Fruit fly (Drosophila melanogaster): ENCODE measurements around the gene CG31051.

Gene CG31051

dm6 chr3R:28556385-28556784, 36.1 kb upstream of the CG31051 start:
- TF ChIP-seq EcR (GFP tag; optimal IDR thresholded peaks at IDR 0.05) = no peak
- no peak for TF ChIP-seq CG12605 (GFP tag; IDR thresholded peaks at IDR 0.05)
- TF ChIP-seq CG15710 (tag; optimal IDR thresholded peaks at IDR 0.05) = no peak
- TF ChIP-seq D1 (tag; optimal IDR thresholded peaks at IDR 0.05) = no peak
- TF ChIP-seq CG32121 (GFP tag; IDR thresholded peaks at IDR 0.05) = no peak
- TF ChIP-seq CG13204 (GFP tag; optimal IDR thresholded peaks at IDR 0.05) = no peak
- TF ChIP-seq CG34367 (tag; optimal IDR thresholded peaks at IDR 0.05) = no peak
- TF ChIP-seq CG8159 (tag; optimal IDR thresholded peaks at IDR 0.05) = no peak
- no peak for TF ChIP-seq Pif1B (GFP tag; optimal IDR thresholded peaks at IDR 0.05)
- no peak for TF ChIP-seq fd96Ca (GFP tag; IDR thresholded peaks at IDR 0.05)
- TF ChIP-seq rn (GFP tag; IDR thresholded peaks at IDR 0.05) = no peak
- no peak for TF ChIP-seq CG8301 (tag; optimal IDR thresholded peaks at IDR 0.05)
- no peak for TF ChIP-seq Pif1A (GFP tag; optimal IDR thresholded peaks at IDR 0.05)
- TF ChIP-seq CG14655 (GFP tag; optimal IDR thresholded peaks at IDR 0.05) = no peak
- no peak for TF ChIP-seq gl (tag; optimal IDR thresholded peaks at IDR 0.05)
- TF ChIP-seq CG9948 (tag; optimal IDR thresholded peaks at IDR 0.05) = no peak

- TF ChIP-seq CG34367 (tag; optimal IDR thresholded peaks at IDR 0.05) (no peak), CG9948 (tag; optimal IDR thresholded peaks at IDR 0.05) (no peak), EcR (GFP tag; optimal IDR thresholded peaks at IDR 0.05) (no peak), CG13204 (GFP tag; optimal IDR thresholded peaks at IDR 0.05) (no peak), Pif1A (GFP tag; optimal IDR thresholded peaks at IDR 0.05) (no peak)
Observed at dm6 chr3R:28555793-28556192, 35.5 kb upstream of the CG31051 start.

dm6 chr3R:28555324-28555723, 35.0 kb upstream of the CG31051 start:
- TF ChIP-seq CG10348 (GFP tag; IDR thresholded peaks at IDR 0.05) = no peak

dm6 chr3R:28553023-28553422, 32.7 kb upstream of the CG31051 start:
- no peak for TF ChIP-seq EcR (GFP tag; optimal IDR thresholded peaks at IDR 0.05)
- no peak for TF ChIP-seq fd96Ca (GFP tag; IDR thresholded peaks at IDR 0.05)
- TF ChIP-seq CG14655 (GFP tag; optimal IDR thresholded peaks at IDR 0.05) = no peak
- no peak for TF ChIP-seq CG12605 (GFP tag; IDR thresholded peaks at IDR 0.05)
- TF ChIP-seq Snoo (tag; optimal IDR thresholded peaks at IDR 0.05) = no peak

dm6 chr3R:28552249-28552648, 31.9 kb upstream of the CG31051 start:
- no peak for TF ChIP-seq Snoo (tag; optimal IDR thresholded peaks at IDR 0.05)
- no peak for TF ChIP-seq Pif1A (GFP tag; optimal IDR thresholded peaks at IDR 0.05)
- TF ChIP-seq gl (tag; optimal IDR thresholded peaks at IDR 0.05) = no peak
- TF ChIP-seq CG14655 (GFP tag; optimal IDR thresholded peaks at IDR 0.05) = no peak
- no peak for TF ChIP-seq CG8159 (tag; optimal IDR thresholded peaks at IDR 0.05)
- TF ChIP-seq CG34367 (tag; optimal IDR thresholded peaks at IDR 0.05) = no peak
- no peak for TF ChIP-seq CG32121 (GFP tag; IDR thresholded peaks at IDR 0.05)
- TF ChIP-seq CG15710 (tag; optimal IDR thresholded peaks at IDR 0.05) = no peak
- TF ChIP-seq Pif1B (GFP tag; optimal IDR thresholded peaks at IDR 0.05) = no peak
- TF ChIP-seq CG13204 (GFP tag; optimal IDR thresholded peaks at IDR 0.05) = no peak
- no peak for TF ChIP-seq rn (GFP tag; IDR thresholded peaks at IDR 0.05)
- no peak for TF ChIP-seq Ets98B (GFP tag; IDR thresholded peaks at IDR 0.05)
- no peak for TF ChIP-seq D1 (tag; optimal IDR thresholded peaks at IDR 0.05)
- TF ChIP-seq CG12605 (GFP tag; IDR thresholded peaks at IDR 0.05) = no peak
- no peak for TF ChIP-seq fd96Ca (GFP tag; IDR thresholded peaks at IDR 0.05)
- no peak for TF ChIP-seq EcR (GFP tag; optimal IDR thresholded peaks at IDR 0.05)

- TF ChIP-seq Ets98B (GFP tag; IDR thresholded peaks at IDR 0.05) = no peak
- TF ChIP-seq CG8159 (tag; optimal IDR thresholded peaks at IDR 0.05) = no peak
- no peak for TF ChIP-seq Snoo (tag; optimal IDR thresholded peaks at IDR 0.05)
- no peak for TF ChIP-seq CG15710 (tag; optimal IDR thresholded peaks at IDR 0.05)
- no peak for TF ChIP-seq D1 (tag; optimal IDR thresholded peaks at IDR 0.05)
- no peak for TF ChIP-seq CG8301 (tag; optimal IDR thresholded peaks at IDR 0.05)
- no peak for TF ChIP-seq gl (tag; optimal IDR thresholded peaks at IDR 0.05)
- no peak for TF ChIP-seq CG4496 (GFP tag; IDR thresholded peaks at IDR 0.05)
Observed at dm6 chr3R:28548457-28548856, 28.1 kb upstream of the CG31051 start.

- TF ChIP-seq fd96Ca (GFP tag; IDR thresholded peaks at IDR 0.05) (peak; percentile 56; the same call in 2 of the 3 replicates), CG32121 (GFP tag; IDR thresholded peaks at IDR 0.05) (peak; percentile 36; the same call in 1 of the 2 replicates), gl (tag; optimal IDR thresholded peaks at IDR 0.05) (no peak), D1 (tag; optimal IDR thresholded peaks at IDR 0.05) (no peak), CG4496 (GFP tag; IDR thresholded peaks at IDR 0.05) (peak; percentile 46; the same call in 1 of the 3 replicates)
Observed at dm6 chr3R:28547129-28547753, 26.9 kb upstream of the CG31051 start.

- TF ChIP-seq D1 (tag; optimal IDR thresholded peaks at IDR 0.05) = no peak
- TF ChIP-seq Snoo (tag; optimal IDR thresholded peaks at IDR 0.05) = no peak
- TF ChIP-seq CG15710 (tag; optimal IDR thresholded peaks at IDR 0.05) = no peak
- TF ChIP-seq CG14655 (GFP tag; optimal IDR thresholded peaks at IDR 0.05) = no peak
- TF ChIP-seq CG10348 (GFP tag; IDR thresholded peaks at IDR 0.05) = no peak
- TF ChIP-seq CG9948 (tag; optimal IDR thresholded peaks at IDR 0.05) = no peak
- no peak for TF ChIP-seq Ets98B (GFP tag; IDR thresholded peaks at IDR 0.05)
Observed at dm6 chr3R:28545663-28546062, 25.3 kb upstream of the CG31051 start.

Data from whole organism, pupa.